Fruit fly (Drosophila melanogaster) whole organism, embryonic: ENCODE results near the gene CG32055.

Experiments used
- CG10543 ChIP-seq: fragments of 200-800 bp; sonication (Bioruptor generic); optimal IDR thresholded peaks from 3 replicates; lab custom pipeline; 2017; ENCODE audit warnings: missing biosample characterization, mild to moderate bottlenecking, missing genetic modification characterization, moderate library complexity
- CG11085 ChIP-seq: fragments of 200-800 bp; sonication (Bioruptor generic); IDR thresholded peaks from 2 replicates; pipeline ENCODE4 v1.3.6; 2022; ENCODE audit warnings: missing biosample characterization, missing genetic modification characterization
- CG12391 ChIP-seq: fragments of 200-800 bp; sonication (Bioruptor generic); optimal IDR thresholded peaks from 3 replicates; lab custom pipeline; 2018; ENCODE audit warnings: missing biosample characterization, mild to moderate bottlenecking, missing genetic modification characterization, moderate library complexity
- CG12769 ChIP-seq: fragments of 200-800 bp; sonication (Bioruptor generic); optimal IDR thresholded peaks from 2 replicates; lab custom pipeline; 2019; ENCODE audit warnings: missing biosample characterization, mild to moderate bottlenecking, missing genetic modification characterization, moderate library complexity
- CG12942 ChIP-seq: fragments of 200-800 bp; sonication (Bioruptor generic); optimal IDR thresholded peaks from 3 replicates; lab custom pipeline; 2016; ENCODE audit warnings: missing biosample characterization, missing genetic modification characterization
- CG14050 ChIP-seq: fragments of 200-800 bp; sonication (Bioruptor generic); IDR thresholded peaks from 3 replicates; pipeline ENCODE4 v1.3.6; 2022; ENCODE audit warnings: missing biosample characterization, missing genetic modification characterization
- CG17328 ChIP-seq: fragments of 200-800 bp; sonication (Bioruptor generic); IDR thresholded peaks from 2 replicates; pipeline ENCODE4 v1.3.6; 2022; ENCODE audit warnings: missing biosample characterization, missing genetic modification characterization
- CG2129 ChIP-seq: fragments of 200-800 bp; sonication (Bioruptor generic); IDR thresholded peaks from 2 replicates; pipeline ENCODE4 v1.3.6; 2022; ENCODE audit warnings: missing biosample characterization, missing genetic modification characterization; ENCODE audit not compliant: partially characterized antibody
- CG31388 ChIP-seq: fragments of 200-800 bp; sonication (Bioruptor generic); optimal IDR thresholded peaks from 2 replicates; lab custom pipeline; 2016; ENCODE audit warnings: missing biosample characterization, missing genetic modification characterization
- CG3281 ChIP-seq: fragments of 200-800 bp; sonication (Bioruptor generic); optimal IDR thresholded peaks from 3 replicates; lab custom pipeline; 2017; ENCODE audit warnings: missing biosample characterization, mild to moderate bottlenecking, missing genetic modification characterization
- CG5180 ChIP-seq: fragments of 200-800 bp; sonication (Bioruptor generic); optimal IDR thresholded peaks from 3 replicates; lab custom pipeline; 2017; ENCODE audit warnings: missing biosample characterization, missing genetic modification characterization, mild to moderate bottlenecking, moderate library complexity, missing genetic modification reagents
- CG6175 ChIP-seq: fragments of 200-800 bp; sonication (Bioruptor generic); IDR thresholded peaks from 3 replicates; pipeline ENCODE4 v1.3.6; 2022; ENCODE audit warnings: missing biosample characterization, missing genetic modification characterization
- CG6689 ChIP-seq: fragments of 200-800 bp; sonication (Bioruptor generic); IDR thresholded peaks from 2 replicates; pipeline ENCODE4 v1.3.6; 2022; ENCODE audit warnings: missing biosample characterization, missing genetic modification characterization
- CG8290 ChIP-seq, 3 experiments: fragments of 200-800 bp; sonication (Bioruptor generic); optimal IDR thresholded peaks; 2 replicates each; lab custom pipeline; 2016 to 2019; ENCODE audit warnings: missing biosample characterization in 3 of 3, missing genetic modification characterization in 3 of 3, mild to moderate bottlenecking in 2 of 3, moderate library complexity in 1 of 3
- CG9932 ChIP-seq: fragments of 200-800 bp; sonication (Bioruptor generic); IDR thresholded peaks from 2 replicates; pipeline ENCODE4 v1.3.6; 2022; ENCODE audit warnings: missing biosample characterization, missing genetic modification characterization
- D19A ChIP-seq: fragments of 200-800 bp; optimal IDR thresholded peaks from 3 replicates; lab custom pipeline; 2019; ENCODE audit warnings: missing biosample characterization, mild to moderate bottlenecking, missing genetic modification characterization, moderate library complexity
- D19B ChIP-seq: fragments of 200-800 bp; sonication (Bioruptor generic); optimal IDR thresholded peaks from 2 replicates; lab custom pipeline; 2017; ENCODE audit warnings: missing biosample characterization, mild to moderate bottlenecking, missing genetic modification characterization
- Dek ChIP-seq: fragments of 200-800 bp; sonication (Bioruptor generic); optimal IDR thresholded peaks from 3 replicates; lab custom pipeline; 2019; ENCODE audit warnings: missing biosample characterization, mild to moderate bottlenecking, missing genetic modification characterization, moderate library complexity
- Gug ChIP-seq: fragments of 200-800 bp; sonication (Bioruptor generic); IDR thresholded peaks from 4 replicates; pipeline ENCODE4 v1.3.6; 2022; ENCODE audit warnings: missing biosample characterization, missing genetic modification characterization
- HmgD ChIP-seq: fragments of 200-800 bp; sonication (Bioruptor generic); optimal IDR thresholded peaks from 3 replicates; lab custom pipeline; 2016; ENCODE audit warnings: missing biosample characterization, missing genetic modification characterization
- Hr39 ChIP-seq: fragments of >200 bp; optimal IDR thresholded peaks from 2 replicates; lab custom pipeline; 2017
- Hr78 ChIP-seq, 2 experiments: fragments of 200-800 bp in 1 of 2; fragments of >200 bp in 1 of 2; sonication (Bioruptor generic) in 1 of 2; optimal IDR thresholded peaks; 2 replicates each; lab custom pipeline; 2017 to 2019; ENCODE audit warnings: missing biosample characterization in 2 of 2, missing genetic modification characterization in 2 of 2, mild to moderate bottlenecking in 1 of 2, moderate library complexity in 1 of 2
- MESR4 ChIP-seq: fragments of 200-800 bp; sonication (Bioruptor generic); optimal IDR thresholded peaks from 2 replicates; lab custom pipeline; 2018; ENCODE audit warnings: missing biosample characterization, mild to moderate bottlenecking, missing genetic modification characterization, moderate library complexity
- Med ChIP-seq: fragments of 200-800 bp; sonication (Bioruptor generic); peaks from one replicate; lab custom pipeline; 2016; ENCODE audit warnings: missing biosample characterization, missing genetic modification characterization, mild to moderate bottlenecking, inconsistent platforms, moderate library complexity
- NfI ChIP-seq: fragments of 200-800 bp; sonication (Bioruptor generic); optimal IDR thresholded peaks from 3 replicates; lab custom pipeline; 2018; ENCODE audit warnings: missing biosample characterization, mild to moderate bottlenecking, missing genetic modification characterization, moderate library complexity
- Pdp1 ChIP-seq, 2 experiments: fragments of 200-800 bp; sonication (Bioruptor generic); optimal IDR thresholded peaks; 3 replicates each; lab custom pipeline; 2016; ENCODE audit warnings: missing biosample characterization in 2 of 2, missing genetic modification characterization in 2 of 2, mild to moderate bottlenecking in 1 of 2, moderate library complexity in 1 of 2
- Rx ChIP-seq: fragments of 200-800 bp; sonication (Bioruptor generic); IDR thresholded peaks from 2 replicates; pipeline ENCODE4 v1.3.6; 2022; ENCODE audit warnings: missing biosample characterization, missing genetic modification characterization
- abd-A ChIP-seq: fragments of 200-800 bp; sonication (Bioruptor generic); optimal IDR thresholded peaks from 3 replicates; lab custom pipeline; 2019; ENCODE audit warnings: missing biosample characterization, mild to moderate bottlenecking, missing genetic modification characterization, moderate library complexity
- ara ChIP-seq: fragments of 200-800 bp; sonication (Bioruptor generic); IDR thresholded peaks from 2 replicates; pipeline ENCODE4 v1.3.6; 2022; ENCODE audit warnings: missing biosample characterization, missing genetic modification characterization
- bsh ChIP-seq, 2 experiments: fragments of 200-800 bp; sonication (Bioruptor generic); optimal IDR thresholded peaks; 2 replicates each; lab custom pipeline; 2017 to 2018; ENCODE audit warnings: mild to moderate bottlenecking in 2 of 2, missing biosample characterization in 2 of 2, missing genetic modification characterization in 2 of 2, moderate library complexity in 1 of 2
- cg ChIP-seq: fragments of 200-800 bp; sonication (Bioruptor generic); optimal IDR thresholded peaks from 3 replicates; lab custom pipeline; 2019; ENCODE audit warnings: missing biosample characterization, mild to moderate bottlenecking, missing genetic modification characterization, moderate library complexity
- crol ChIP-seq: fragments of 200-800 bp; sonication (Bioruptor generic); IDR thresholded peaks from 2 replicates; pipeline ENCODE4 v1.3.6; 2022; ENCODE audit warnings: missing biosample characterization, missing genetic modification characterization
- exex ChIP-seq: fragments of 200-800 bp; sonication (Bioruptor generic); optimal IDR thresholded peaks from 4 replicates; lab custom pipeline; 2018; ENCODE audit warnings: missing biosample characterization, mild to moderate bottlenecking, missing genetic modification characterization, moderate library complexity
- eyg ChIP-seq: fragments of 200-800 bp; sonication (Bioruptor generic); optimal IDR thresholded peaks from 3 replicates; lab custom pipeline; 2016; ENCODE audit warnings: missing biosample characterization, missing genetic modification characterization
- grn ChIP-seq: fragments of 200-800 bp; sonication (Bioruptor generic); optimal IDR thresholded peaks from 3 replicates; lab custom pipeline; 2017; ENCODE audit warnings: missing biosample characterization, missing genetic modification characterization
- luna ChIP-seq: fragments of 200-800 bp; sonication (Bioruptor generic); optimal IDR thresholded peaks from 2 replicates; lab custom pipeline; 2016; ENCODE audit warnings: missing biosample characterization, missing genetic modification characterization
- oc ChIP-seq: fragments of 200-800 bp; sonication (Bioruptor generic); optimal IDR thresholded peaks from 2 replicates; lab custom pipeline; 2018; ENCODE audit warnings: missing biosample characterization, mild to moderate bottlenecking, missing genetic modification characterization, moderate library complexity
- odd ChIP-seq: fragments of 200-800 bp; sonication (Bioruptor generic); optimal IDR thresholded peaks from 2 replicates; lab custom pipeline; 2017; ENCODE audit warnings: missing biosample characterization, mild to moderate bottlenecking, missing genetic modification characterization
- prd ChIP-seq, 3 experiments: fragments of >200 bp in 2 of 3; fragments of 200-800 bp in 1 of 3; sonication (Bioruptor generic) in 1 of 3; optimal IDR thresholded peaks in 2 of 3; IDR thresholded peaks in 1 of 3; 2 replicates in 2 of 3; 3 replicates in 1 of 3; pipeline versions ENCODE4 v1.3.6 to Lab custom; 2017 to 2022; ENCODE audit warnings: missing biosample characterization in 1 of 3, missing genetic modification characterization in 1 of 3
- pum ChIP-seq: fragments of 200-800 bp; sonication (Bioruptor generic); optimal IDR thresholded peaks from 2 replicates; lab custom pipeline; 2016; ENCODE audit warnings: missing biosample characterization, missing genetic modification characterization
- sd ChIP-seq: fragments of 200-800 bp; sonication (Bioruptor generic); optimal IDR thresholded peaks from 3 replicates; lab custom pipeline; 2018; ENCODE audit warnings: missing biosample characterization, mild to moderate bottlenecking, missing genetic modification characterization, moderate library complexity
- sr ChIP-seq: fragments of 200-800 bp; sonication (Bioruptor generic); IDR thresholded peaks from 3 replicates; pipeline ENCODE4 v1.3.6; 2022; ENCODE audit warnings: missing biosample characterization, missing genetic modification characterization
- zen ChIP-seq: fragments of 200-800 bp; sonication (Bioruptor generic); optimal IDR thresholded peaks from 3 replicates; lab custom pipeline; 2018; ENCODE audit warnings: missing biosample characterization, mild to moderate bottlenecking, missing genetic modification characterization, moderate library complexity

Gene CG32055

DNA sequence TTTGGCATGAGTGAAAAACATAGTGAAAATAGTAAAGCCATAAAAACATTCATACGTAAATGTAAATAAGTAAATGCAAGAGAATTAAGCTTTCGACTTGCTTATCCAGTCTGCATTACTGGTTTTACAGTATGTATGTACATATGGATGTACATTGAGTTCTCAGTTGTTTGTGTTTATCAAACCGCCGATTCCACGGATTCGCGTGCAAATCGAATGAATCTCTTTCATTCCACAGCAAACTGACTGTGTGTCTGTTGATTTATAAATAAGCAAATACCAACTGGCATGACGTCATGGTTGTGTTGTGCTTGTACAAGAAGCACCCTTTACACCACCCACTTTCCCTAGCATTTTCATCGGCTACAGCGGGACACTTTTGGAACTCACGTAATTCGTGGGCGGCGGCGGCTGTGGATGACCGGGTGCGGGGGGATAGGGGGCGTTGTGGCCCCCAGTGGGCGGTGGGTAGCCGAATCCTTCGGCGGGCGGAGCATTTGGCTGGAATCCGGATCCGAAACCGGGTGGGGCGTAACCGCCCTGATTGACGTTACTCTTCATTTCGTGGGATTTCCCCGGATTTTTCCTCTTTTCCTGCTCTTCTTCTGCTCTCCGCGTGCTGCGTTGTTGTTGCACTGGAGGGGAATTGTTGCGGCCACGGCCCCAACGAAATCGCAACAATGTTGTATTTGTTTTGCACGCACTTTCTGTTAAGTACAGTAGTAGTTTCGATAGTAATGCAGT is 4.7 kb upstream of the CG32055 start (continued):
- TF ChIP-seq ara (GFP tag; lab: Robert Waterston, UW) (0 out of 2 replicates have a peak, but pooled peaks have one; percentile 4), HmgD (GFP tag; lab: Kevin White, UChicago) (no peak), Hr39 (lab: Kevin White, UChicago) (peak; percentile 39), Rx (GFP tag; lab: Robert Waterston, UW) (no peak), eyg (no peak), abd-A (tag; lab: Kevin White, UChicago) (no peak), bsh (GFP tag; optimal IDR thresholded peaks at IDR 0.05; lab: Kevin White, UChicago) (no peak), Pdp1 (GFP tag; optimal IDR thresholded peaks at IDR 0.05; lab: Kevin White, UChicago) (peak in 1 of 2 experiments; percentile 19), exex (tag; lab: Kevin White, UChicago) (no peak), CG14050 (GFP tag; lab: Robert Waterston, UW) (no peak), pum (GFP tag; lab: Kevin White, UChicago) (no peak), CG10543 (no peak), Gug (GFP tag; lab: Robert Waterston, UW) (no peak), zen (tag; lab: Kevin White, UChicago) (no peak), sr (0 out of 3 replicates have a peak, but pooled peaks have one; percentile 35), grn (GFP tag; lab: Kevin White, UChicago) (no peak), MESR4 (peak; percentile 35), Med (peak; percentile 47), NfI (GFP tag; lab: Kevin White, UChicago) (no peak), Hr78 (GFP tag; optimal IDR thresholded peaks at IDR 0.05; lab: Kevin White, UChicago) (no peak), sd (tag; lab: Kevin White, UChicago) (peak; percentile 64), prd (optimal IDR thresholded peaks at IDR 0.05; lab: Kevin White, UChicago) (no peak), prd (GFP tag; IDR thresholded peaks at IDR 0.05; lab: Robert Waterston, UW) (no peak), CG3281 (GFP tag; lab: Kevin White, UChicago) (no peak), CG12942 (GFP tag; lab: Kevin White, UChicago) (no peak), CG2129 (no peak), CG5180 (GFP tag; lab: Kevin White, UChicago) (no peak), crol (GFP tag; lab: Robert Waterston, UW) (peak; percentile 91), oc (no peak), luna (GFP tag; lab: Kevin White, UChicago) (no peak), D19B (GFP tag; lab: Kevin White, UChicago) (no peak), CG12391 (tag; lab: Kevin White, UChicago) (no peak), Dek (no peak), CG12769 (tag; lab: Kevin White, UChicago) (peak; percentile 2), CG8290 (GFP tag; optimal IDR thresholded peaks at IDR 0.05; lab: Kevin White, UChicago) (no peak), CG8290 (tag; optimal IDR thresholded peaks at IDR 0.05; lab: Kevin White, UChicago) (peak in 1 of 2 experiments; percentile 9), cg (no peak), D19A (tag; lab: Kevin White, UChicago) (peak; percentile 5), CG6689 (GFP tag; lab: Robert Waterston, UW) (no peak), odd (GFP tag; lab: Kevin White, UChicago) (no peak), CG11085 (GFP tag; lab: Robert Waterston, UW) (no peak), CG17328 (GFP tag; lab: Robert Waterston, UW) (0 out of 2 replicates have a peak, but pooled peaks have one; percentile 16), CG31388 (GFP tag; lab: Kevin White, UChicago) (no peak), CG6175 (GFP tag; lab: Robert Waterston, UW) (no peak), CG9932 (GFP tag; lab: Robert Waterston, UW) (0 out of 2 replicates have a peak, but pooled peaks have one; percentile 17)
